Fruit fly (Drosophila melanogaster): ENCODE data around the gene CG5665.

Gene CG5665

DNA sequence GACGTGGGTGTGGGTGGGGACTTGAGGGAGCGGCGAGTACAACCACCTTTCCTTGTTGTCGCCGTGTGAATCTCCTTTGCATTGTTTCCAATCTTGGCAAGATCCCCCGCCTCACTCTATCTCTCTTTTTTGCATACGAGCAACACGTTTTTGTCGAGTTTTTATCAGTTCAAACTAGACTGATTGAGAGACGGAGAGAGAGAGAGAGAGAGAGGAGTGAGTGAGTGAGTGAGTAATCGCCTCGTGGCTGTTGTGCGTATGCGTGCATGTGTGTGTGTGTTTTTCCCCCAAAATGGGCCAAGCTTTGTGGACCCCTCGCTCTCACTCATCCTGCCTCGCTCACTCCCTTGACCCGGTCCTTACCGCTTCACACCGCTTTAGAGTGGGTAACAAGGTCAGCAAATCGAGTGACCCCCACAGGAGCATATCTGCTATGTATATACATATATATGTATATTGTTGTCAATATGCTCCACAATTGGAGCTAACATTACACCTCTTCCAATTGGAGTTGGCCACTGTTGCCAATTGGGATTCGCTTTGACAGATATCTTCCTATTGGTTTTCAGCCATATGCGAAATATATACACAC is 8.9 kb upstream of the CG5665 start:
- TF ChIP-seq h (optimal IDR thresholded peaks at IDR 0.05) (no peak), ttk (optimal IDR thresholded peaks at IDR 0.05) (no peak), Myc (optimal IDR thresholded peaks at IDR 0.05) (no peak), psq (optimal IDR thresholded peaks at IDR 0.05) (no peak), Sin3A (optimal IDR thresholded peaks at IDR 0.05) (no peak), insv (optimal IDR thresholded peaks at IDR 0.05) (no peak)

DNA sequence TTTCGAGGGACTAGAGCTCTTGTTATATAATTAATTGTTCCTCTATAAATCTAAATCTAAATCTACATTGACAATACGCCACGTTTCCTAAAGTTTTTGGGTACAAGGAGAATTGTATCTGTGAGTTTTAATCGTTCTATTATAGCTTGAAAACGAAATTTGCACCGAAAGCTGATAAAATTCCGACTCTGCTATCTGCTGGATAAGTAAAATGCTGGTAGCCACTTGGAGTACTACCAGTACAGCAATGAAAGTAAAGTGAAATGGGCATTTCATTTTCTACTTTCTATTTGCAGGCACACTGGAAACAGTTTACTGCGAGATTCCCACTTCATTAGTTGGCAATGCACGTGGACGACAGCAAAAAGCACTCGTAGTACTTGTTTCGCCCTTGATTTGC is 5.2 kb upstream of the CG5665 start, which contains the start of gene CG5618:
TSS of gene CG5618 (plus strand) at position 301 of the 400 bp plus-strand sequence.
- TF ChIP-seq insv (optimal IDR thresholded peaks at IDR 0.05) (no peak), h (optimal IDR thresholded peaks at IDR 0.05) (no peak), Sin3A (optimal IDR thresholded peaks at IDR 0.05) (no peak), psq (optimal IDR thresholded peaks at IDR 0.05) (no peak), Myc (optimal IDR thresholded peaks at IDR 0.05) (no peak), ttk (optimal IDR thresholded peaks at IDR 0.05) (no peak)

DNA sequence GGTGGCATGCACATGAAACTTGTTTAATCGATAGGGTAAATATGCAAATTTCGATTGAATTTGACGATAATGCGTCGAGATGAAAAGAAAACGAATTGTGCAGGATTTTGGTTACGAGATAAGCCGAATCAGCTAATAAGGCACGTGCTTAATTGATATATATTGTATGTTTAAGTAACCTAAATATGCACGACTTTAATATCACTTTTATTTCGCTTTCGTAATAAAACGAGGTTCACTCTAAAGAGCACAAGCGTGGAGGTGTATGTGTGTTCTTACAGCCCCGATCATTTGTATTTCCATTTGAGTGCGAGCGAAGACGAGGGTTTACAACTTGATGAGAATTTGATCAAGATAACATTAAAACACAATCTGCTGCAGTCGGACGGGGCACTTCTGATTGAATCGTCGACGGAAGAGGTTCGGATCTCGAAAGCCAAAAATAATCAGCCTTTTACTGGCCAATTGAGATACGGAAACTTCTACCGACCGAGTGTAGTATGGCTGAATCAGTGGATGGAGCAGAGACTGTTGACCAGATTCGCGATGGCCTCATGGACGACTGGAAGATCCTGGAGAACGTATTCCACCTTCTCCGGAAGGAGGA is 4.5 kb upstream of the CG5665 start:
- TF ChIP-seq insv (optimal IDR thresholded peaks at IDR 0.05) (no peak), psq (optimal IDR thresholded peaks at IDR 0.05) (no peak), h (optimal IDR thresholded peaks at IDR 0.05) (no peak), Myc (optimal IDR thresholded peaks at IDR 0.05) (no peak), Sin3A (optimal IDR thresholded peaks at IDR 0.05) (no peak), ttk (optimal IDR thresholded peaks at IDR 0.05) (no peak)

DNA sequence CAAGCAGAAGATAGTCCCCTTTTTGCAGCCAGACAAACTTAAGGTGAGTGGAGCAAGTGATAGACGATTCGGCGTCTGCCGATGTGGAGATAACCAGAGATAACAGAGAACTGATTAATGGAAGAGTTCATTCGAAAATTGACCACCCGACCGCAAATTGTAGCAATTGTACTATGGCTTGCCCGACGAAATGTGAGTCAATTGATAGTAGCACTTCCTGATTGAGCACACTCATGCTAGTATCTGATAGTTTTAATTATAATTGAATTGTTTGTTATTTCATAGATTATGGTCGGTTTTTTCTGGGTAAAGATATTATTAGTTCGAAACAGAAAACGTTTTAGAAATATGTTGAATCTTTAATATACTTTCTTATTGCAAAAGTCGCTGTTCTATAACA is 3.9 kb upstream of the CG5665 start:
- TF ChIP-seq psq (optimal IDR thresholded peaks at IDR 0.05) (no peak), h (optimal IDR thresholded peaks at IDR 0.05) (no peak), ttk (optimal IDR thresholded peaks at IDR 0.05) (no peak), insv (optimal IDR thresholded peaks at IDR 0.05) (no peak), Sin3A (optimal IDR thresholded peaks at IDR 0.05) (no peak)

DNA sequence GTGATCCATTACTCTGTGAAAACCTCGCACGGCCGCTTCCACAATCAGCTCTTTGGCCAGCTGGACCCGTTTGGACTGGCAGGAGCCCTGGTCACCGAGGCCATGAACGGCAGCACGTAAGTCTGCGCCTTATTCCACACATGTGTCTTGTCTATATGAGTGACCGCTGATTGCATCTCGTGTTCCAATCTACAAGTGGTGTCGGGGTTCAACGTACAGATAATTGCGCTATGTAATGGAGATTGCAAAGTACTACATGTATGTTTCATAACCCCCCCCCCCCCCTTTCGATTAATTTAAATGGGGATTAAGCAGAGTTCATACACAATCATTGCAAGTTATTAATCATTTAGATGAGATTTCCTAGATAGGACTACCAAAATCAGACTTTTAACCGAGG is 3.4 kb upstream of the CG5665 start:
- TF ChIP-seq ttk (optimal IDR thresholded peaks at IDR 0.05) = no peak
- no peak for TF ChIP-seq insv (optimal IDR thresholded peaks at IDR 0.05)
- TF ChIP-seq Sin3A (optimal IDR thresholded peaks at IDR 0.05) = no peak
- no peak for TF ChIP-seq Myc (optimal IDR thresholded peaks at IDR 0.05)
- no peak for TF ChIP-seq psq (optimal IDR thresholded peaks at IDR 0.05)
- TF ChIP-seq h (optimal IDR thresholded peaks at IDR 0.05) = no peak

DNA sequence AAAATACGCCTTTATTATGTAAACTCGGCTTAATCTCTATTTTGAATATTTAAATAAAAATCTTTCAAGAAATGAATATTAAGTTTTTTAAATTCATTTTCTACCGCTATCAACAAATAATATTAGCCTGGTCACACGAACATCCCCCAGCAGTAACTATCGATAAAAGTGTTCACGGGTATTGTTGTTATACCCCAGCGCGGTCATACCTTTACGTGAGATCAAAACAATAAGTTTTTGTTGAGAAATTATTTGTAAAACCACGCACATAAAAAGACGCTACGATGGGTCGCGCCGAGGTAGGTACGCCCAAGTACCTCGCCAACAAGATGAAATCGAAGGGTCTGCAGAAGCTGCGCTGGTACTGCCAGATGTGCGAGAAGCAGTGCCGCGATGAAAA is 1.7 kb upstream of the CG5665 start, which contains the start of gene kin17:
TSS of gene kin17 (plus strand) at position 195 of the 400 bp plus-strand sequence.
- TF ChIP-seq h (optimal IDR thresholded peaks at IDR 0.05) = no peak
- TF ChIP-seq insv (optimal IDR thresholded peaks at IDR 0.05) = no peak
- no peak for TF ChIP-seq Myc (optimal IDR thresholded peaks at IDR 0.05)
- TF ChIP-seq Sin3A (optimal IDR thresholded peaks at IDR 0.05) = no peak
- TF ChIP-seq ttk (optimal IDR thresholded peaks at IDR 0.05) = no peak
- TF ChIP-seq psq (optimal IDR thresholded peaks at IDR 0.05) = no peak

DNA sequence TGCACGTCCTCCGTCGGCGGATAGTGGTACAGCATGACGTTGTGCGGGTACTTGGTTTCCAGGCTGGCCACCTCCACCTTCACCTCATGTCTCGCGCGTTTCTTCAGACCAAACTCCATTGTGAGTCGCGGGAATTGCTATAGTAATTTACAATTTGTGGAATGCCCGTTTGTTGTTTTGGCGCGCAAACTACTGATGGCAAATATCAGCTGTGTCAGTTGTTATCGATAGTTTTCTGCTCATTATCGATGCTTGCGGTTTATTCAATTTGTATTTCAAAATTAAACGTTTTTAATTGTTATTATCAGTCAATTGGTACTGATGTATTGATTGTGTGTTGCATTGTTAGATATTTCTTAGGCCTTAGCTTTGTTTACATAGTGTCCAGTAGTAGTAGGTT is 3.1 kb downstream of the CG5665 start, which contains the start of gene Prim2:
TSS of gene Prim2 (minus strand) at position 197 of the 400 bp plus-strand sequence.
- TF ChIP-seq Sin3A (optimal IDR thresholded peaks at IDR 0.05) (no peak), Myc (optimal IDR thresholded peaks at IDR 0.05) (no peak), psq (optimal IDR thresholded peaks at IDR 0.05) (no peak), insv (optimal IDR thresholded peaks at IDR 0.05) (no peak), ttk (optimal IDR thresholded peaks at IDR 0.05) (no peak), h (optimal IDR thresholded peaks at IDR 0.05) (no peak)

DNA sequence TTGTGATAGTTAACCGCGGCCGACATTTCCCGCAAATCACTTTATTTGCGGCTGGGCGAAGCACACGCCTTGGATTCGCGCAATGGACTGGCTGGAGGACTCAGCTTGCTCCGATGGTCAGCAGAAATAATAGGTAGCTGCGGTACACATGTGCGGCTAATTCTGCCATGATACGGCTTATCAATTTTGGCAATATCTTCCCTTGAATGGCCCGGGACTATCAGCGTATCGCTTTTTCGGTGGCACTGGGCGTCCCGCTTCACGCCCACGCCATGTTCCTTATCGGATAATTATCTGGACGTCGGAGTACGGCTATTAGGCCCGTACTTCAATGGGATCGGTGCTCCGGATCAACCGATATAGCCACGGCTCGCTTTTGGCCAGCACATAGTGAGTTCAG is 7.8 kb downstream of the CG5665 start:
- no peak for TF ChIP-seq psq (optimal IDR thresholded peaks at IDR 0.05)
- TF ChIP-seq Myc (optimal IDR thresholded peaks at IDR 0.05) = no peak
- no peak for TF ChIP-seq h (optimal IDR thresholded peaks at IDR 0.05)
- TF ChIP-seq ttk (optimal IDR thresholded peaks at IDR 0.05) = no peak
- TF ChIP-seq insv (optimal IDR thresholded peaks at IDR 0.05) = no peak
- no peak for TF ChIP-seq Sin3A (optimal IDR thresholded peaks at IDR 0.05)

DNA sequence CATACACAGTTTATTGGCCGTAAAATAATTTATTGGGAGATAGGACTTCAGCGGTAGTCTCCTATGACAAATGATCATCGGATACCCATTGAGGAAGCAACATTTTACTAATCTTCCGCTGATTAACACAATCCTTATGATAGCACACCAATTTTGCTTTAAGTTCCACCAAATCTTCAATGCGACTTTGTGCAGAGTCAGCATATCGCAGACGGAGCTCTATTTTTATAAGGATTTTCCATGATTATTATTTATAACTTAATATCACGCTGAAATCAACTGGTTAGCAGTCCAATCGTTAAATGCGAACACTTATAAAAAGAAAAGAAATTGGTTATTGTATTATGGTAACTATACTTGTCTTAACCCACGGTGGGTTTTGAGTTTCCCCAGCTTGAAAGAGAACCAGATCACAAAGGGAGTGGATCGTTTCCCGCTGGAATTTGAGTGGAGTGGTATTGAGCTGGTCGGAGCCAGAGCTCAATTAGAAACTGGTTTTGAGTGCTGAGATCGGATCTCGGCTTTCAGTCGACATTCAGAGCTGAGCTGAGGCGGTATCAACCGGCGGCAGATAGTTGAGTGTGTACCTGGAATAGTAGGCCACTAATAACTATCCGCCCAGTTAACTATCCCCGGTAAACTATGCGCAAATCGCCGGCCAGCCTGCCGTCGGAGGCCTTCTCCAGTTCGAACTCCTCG is 8.5 kb downstream of the CG5665 start, which contains the start of the genes Toll-9 and in:
TSS of gene Toll-9 (minus strand) at position 51 of the 699 bp plus-strand sequence.
TSS of gene in (plus strand) at position 525 of the 699 bp plus-strand sequence.
- TF ChIP-seq Sin3A (optimal IDR thresholded peaks at IDR 0.05) (no peak), psq (optimal IDR thresholded peaks at IDR 0.05) (no peak), h (optimal IDR thresholded peaks at IDR 0.05) (no peak), insv (optimal IDR thresholded peaks at IDR 0.05) (no peak), ttk (optimal IDR thresholded peaks at IDR 0.05) (no peak), Myc (optimal IDR thresholded peaks at IDR 0.05) (no peak)

DNA sequence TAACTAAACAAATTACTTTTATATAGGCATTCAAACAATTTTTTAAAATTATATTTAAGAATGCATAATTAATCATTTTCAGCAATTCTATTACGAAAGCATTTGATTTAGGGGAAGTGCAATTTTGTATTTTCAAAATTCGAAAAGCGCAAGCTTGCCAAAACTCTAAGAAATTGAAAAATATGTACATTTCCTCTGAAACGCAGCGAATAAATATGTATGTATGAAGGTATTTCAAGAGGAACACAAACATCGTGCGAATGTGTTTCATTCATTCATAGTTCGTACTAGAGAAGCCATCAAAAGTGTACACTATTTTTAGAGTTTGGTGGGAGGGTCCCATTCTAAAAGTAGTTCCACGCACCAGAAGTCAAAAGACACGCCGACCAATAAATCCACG is 11.7 kb downstream of the CG5665 start, which contains the start of gene CG13247:
TSS of gene CG13247 (plus strand) at position 301 of the 400 bp plus-strand sequence.
- TF ChIP-seq Myc (optimal IDR thresholded peaks at IDR 0.05) = no peak
- TF ChIP-seq insv (optimal IDR thresholded peaks at IDR 0.05) = no peak
- no peak for TF ChIP-seq Sin3A (optimal IDR thresholded peaks at IDR 0.05)
- no peak for TF ChIP-seq ttk (optimal IDR thresholded peaks at IDR 0.05)
- no peak for TF ChIP-seq psq (optimal IDR thresholded peaks at IDR 0.05)
- TF ChIP-seq h (optimal IDR thresholded peaks at IDR 0.05) = no peak

DNA sequence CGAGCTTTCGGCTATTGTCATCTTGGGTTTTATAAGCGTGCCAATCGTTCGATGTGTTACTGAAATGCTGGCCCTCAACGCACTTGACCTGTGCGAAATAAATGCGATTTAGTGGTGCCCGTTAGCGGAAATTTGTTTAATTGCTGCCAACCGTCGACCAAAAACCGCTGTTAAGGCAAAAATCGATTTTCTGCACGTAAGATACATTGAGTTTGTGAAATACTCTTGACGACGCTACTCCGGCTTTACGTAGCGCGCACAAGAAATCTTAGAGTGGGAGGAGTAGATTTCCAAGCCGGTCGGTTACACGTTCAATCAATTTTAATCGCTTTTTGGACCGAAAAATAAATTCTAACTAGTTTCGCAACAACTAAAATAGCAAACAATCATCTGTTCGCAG is 17.2 kb downstream of the CG5665 start:
- TF ChIP-seq insv (optimal IDR thresholded peaks at IDR 0.05) (no peak), Myc (optimal IDR thresholded peaks at IDR 0.05) (no peak), h (optimal IDR thresholded peaks at IDR 0.05) (no peak), ttk (optimal IDR thresholded peaks at IDR 0.05) (no peak), psq (optimal IDR thresholded peaks at IDR 0.05) (no peak), Sin3A (optimal IDR thresholded peaks at IDR 0.05) (no peak)

Data from Kc167 (cell line).